Worm (Caenorhabditis elegans) whole organism, L4 larva: ENCODE results near the gene Y39A1A.10.

ENCODE experiments used
- D1046.2 ChIP-seq: fragments of 200-800 bp; sonication (Bioruptor generic); IDR thresholded peaks from 2 replicates; pipeline ENCODE4 v1.3.6; 2022; ENCODE audit warnings: missing genetic modification characterization, missing compliant biosample characterization
- F26F4.8 ChIP-seq: fragments of 200-800 bp; sonication (Bioruptor generic); conservative IDR thresholded peaks from 2 replicates; pipeline ENCODE4 v1.3.6; 2022; ENCODE audit warnings: missing genetic modification characterization, missing compliant biosample characterization
- F37D6.2 ChIP-seq: sonication (generic microtip); optimal IDR thresholded peaks from 2 replicates; lab custom pipeline; 2016; ENCODE audit warnings: mild to moderate bottlenecking, missing genetic modification characterization, missing compliant biosample characterization
- F44E2.7 ChIP-seq: fragments of 200-800 bp; sonication (Bioruptor generic); IDR thresholded peaks from 2 replicates; pipeline ENCODE4 v2.1.2; 2022; ENCODE audit warnings: missing genetic modification characterization, missing compliant biosample characterization
- R02D3.7 ChIP-seq: fragments of 150-350 bp; sonication (generic microtip); optimal IDR thresholded peaks from 3 replicates; lab custom pipeline; 2014; ENCODE audit warnings: missing biosample characterization, missing genetic modification characterization
- T26A8.4 ChIP-seq: fragments of 200-800 bp; sonication (Bioruptor generic); IDR thresholded peaks from 2 replicates; pipeline ENCODE4 v1.3.6; 2022; ENCODE audit warnings: missing genetic modification characterization, missing compliant biosample characterization
- Y48G9A.11 ChIP-seq: fragments of 200-800 bp; sonication (Bioruptor generic); IDR thresholded peaks from 2 replicates; pipeline ENCODE4 v1.3.6; 2022; ENCODE audit warnings: missing genetic modification reagents, missing genetic modification characterization, missing compliant biosample characterization
- ZK546.5 ChIP-seq, 2 experiments: sonication (generic microtip); optimal IDR thresholded peaks; 2 replicates each; lab custom pipeline; 2017; ENCODE audit warnings: missing biosample characterization in 2 of 2, missing genetic modification characterization in 2 of 2
- attf-4 ChIP-seq: sonication (generic microtip); optimal IDR thresholded peaks from 3 replicates; lab custom pipeline; 2017; ENCODE audit warnings: missing biosample characterization, missing genetic modification characterization
- ceh-28 ChIP-seq: fragments of 150-350 bp; optimal IDR thresholded peaks from 2 replicates; lab custom pipeline; 2014; ENCODE audit warnings: missing biosample characterization, missing genetic modification reagents, missing genetic modification characterization
- ceh-32 ChIP-seq: sonication (generic microtip); optimal IDR thresholded peaks from 2 replicates; lab custom pipeline; 2016; ENCODE audit warnings: mild to moderate bottlenecking, missing genetic modification characterization, missing compliant biosample characterization; ENCODE audit not compliant: poor library complexity
- cey-2 ChIP-seq: sonication (generic microtip); optimal IDR thresholded peaks from 3 replicates; lab custom pipeline; 2017; ENCODE audit warnings: missing genetic modification characterization, mild to moderate bottlenecking, missing compliant biosample characterization, antibody characterized with exemption, borderline replicate concordance; ENCODE audit not compliant: insufficient read depth
- daf-8 ChIP-seq: fragments of 200-800 bp; sonication (Bioruptor generic); IDR thresholded peaks from 2 replicates; pipeline ENCODE4 v1.3.6; 2022; ENCODE audit warnings: missing genetic modification characterization, missing compliant biosample characterization
- dmd-6 ChIP-seq: fragments of 200-800 bp; sonication (Bioruptor generic); IDR thresholded peaks from 2 replicates; pipeline ENCODE4 v1.3.6; 2022; ENCODE audit warnings: missing genetic modification reagents, missing genetic modification characterization, missing compliant biosample characterization
- dmd-8 ChIP-seq: fragments of 200-800 bp; sonication (Bioruptor generic); IDR thresholded peaks from 2 replicates; pipeline ENCODE4 v1.3.6; 2022; ENCODE audit warnings: missing genetic modification characterization, missing compliant biosample characterization
- dmd-9 ChIP-seq: fragments of 200-800 bp; sonication (Bioruptor generic); IDR thresholded peaks from 2 replicates; pipeline ENCODE4 v1.3.6; 2022; ENCODE audit warnings: missing genetic modification reagents, missing genetic modification characterization, missing compliant biosample characterization
- dpl-1 ChIP-seq: fragments of 150-350 bp; optimal IDR thresholded peaks from 2 replicates; lab custom pipeline; 2014; ENCODE audit warnings: missing biosample characterization, missing genetic modification reagents, missing genetic modification characterization
- duxl-1 ChIP-seq: sonication (generic microtip); optimal IDR thresholded peaks from 2 replicates; lab custom pipeline; 2016; ENCODE audit warnings: mild to moderate bottlenecking, missing genetic modification characterization, moderate library complexity, missing compliant biosample characterization; ENCODE audit not compliant: poor library complexity
- dve-1 ChIP-seq: sonication (generic microtip); optimal IDR thresholded peaks from 2 replicates; lab custom pipeline; 2017; ENCODE audit warnings: antibody characterized with exemption, mild to moderate bottlenecking, missing genetic modification characterization, missing compliant biosample characterization; ENCODE audit not compliant: insufficient read depth
- fkh-10 ChIP-seq: fragments of 150-350 bp; optimal IDR thresholded peaks from 2 replicates; lab custom pipeline; 2014; ENCODE audit warnings: missing biosample characterization, missing genetic modification reagents, missing genetic modification characterization
- gei-8 ChIP-seq: fragments of 200-800 bp; sonication (Bioruptor generic); optimal IDR thresholded peaks from 2 replicates; lab custom pipeline; 2018; ENCODE audit warnings: mild to moderate bottlenecking, missing genetic modification characterization, missing compliant biosample characterization
- hlh-11 ChIP-seq: fragments of 200-800 bp; sonication (Bioruptor generic); optimal IDR thresholded peaks from 2 replicates; lab custom pipeline; 2018; ENCODE audit warnings: mild to moderate bottlenecking, missing genetic modification characterization, missing compliant biosample characterization
- hlh-30 ChIP-seq: sonication (generic microtip); optimal IDR thresholded peaks from 2 replicates; lab custom pipeline; 2017; ENCODE audit warnings: antibody characterized with exemption, mild to moderate bottlenecking, missing genetic modification characterization, missing compliant biosample characterization; ENCODE audit not compliant: insufficient read depth
- jun-1 ChIP-seq: fragments of 150-350 bp; optimal IDR thresholded peaks from 2 replicates; lab custom pipeline; 2014; ENCODE audit warnings: missing biosample characterization, missing genetic modification reagents, missing genetic modification characterization
- lin-13 ChIP-seq: fragments of 150-350 bp; optimal IDR thresholded peaks from 2 replicates; lab custom pipeline; 2014; ENCODE audit warnings: missing biosample characterization, missing genetic modification reagents, missing genetic modification characterization
- lin-29 ChIP-seq: fragments of 200-800 bp; sonication (Bioruptor generic); IDR thresholded peaks from 2 replicates; pipeline ENCODE4 v1.3.6; 2022; ENCODE audit warnings: missing genetic modification reagents, missing genetic modification characterization, missing compliant biosample characterization
- lin-38 ChIP-seq: fragments of 200-800 bp; sonication (Bioruptor generic); IDR thresholded peaks from 2 replicates; pipeline ENCODE4 v1.3.6; 2022; ENCODE audit warnings: missing genetic modification reagents, missing genetic modification characterization, missing compliant biosample characterization
- lir-3 ChIP-seq: sonication (generic microtip); optimal IDR thresholded peaks from 2 replicates; lab custom pipeline; 2016; ENCODE audit warnings: mild to moderate bottlenecking, missing genetic modification characterization, missing compliant biosample characterization
- lsy-2 ChIP-seq, 2 experiments: fragments of 150-350 bp in 1 of 2; sonication (generic microtip) in 1 of 2; optimal IDR thresholded peaks; 2 replicates each; lab custom pipeline; 2014 to 2017; ENCODE audit warnings: missing biosample characterization in 2 of 2, missing genetic modification characterization in 2 of 2
- mdt-29 ChIP-seq: fragments of 200-800 bp; sonication (Bioruptor generic); IDR thresholded peaks from 2 replicates; pipeline ENCODE4 v1.3.6; 2022; ENCODE audit warnings: missing genetic modification reagents, missing genetic modification characterization, missing compliant biosample characterization
- mep-1 ChIP-seq: fragments of 150-350 bp; sonication (generic microtip); optimal IDR thresholded peaks from 3 replicates; lab custom pipeline; 2014; ENCODE audit warnings: missing biosample characterization, missing genetic modification characterization
- nhr-102 ChIP-seq: sonication (generic microtip); optimal IDR thresholded peaks from 2 replicates; lab custom pipeline; 2016; ENCODE audit warnings: mild to moderate bottlenecking, missing genetic modification characterization, moderate library complexity, missing compliant biosample characterization
- nhr-111 ChIP-seq: fragments of 200-800 bp; sonication (Bioruptor generic); optimal IDR thresholded peaks from 2 replicates; lab custom pipeline; 2018; ENCODE audit warnings: mild to moderate bottlenecking, missing genetic modification characterization, missing compliant biosample characterization
- nhr-25 ChIP-seq: sonication (generic microtip); optimal IDR thresholded peaks from 2 replicates; lab custom pipeline; 2017; ENCODE audit warnings: missing genetic modification characterization, mild to moderate bottlenecking, missing compliant biosample characterization, antibody characterized with exemption, moderate library complexity, borderline replicate concordance; ENCODE audit not compliant: insufficient read depth
- nhr-28 ChIP-seq: fragments of 150-350 bp; optimal IDR thresholded peaks from 2 replicates; lab custom pipeline; 2014; ENCODE audit warnings: missing biosample characterization, missing genetic modification characterization
- nhr-76 ChIP-seq: fragments of 150-350 bp; optimal IDR thresholded peaks from 2 replicates; lab custom pipeline; 2014; ENCODE audit warnings: missing biosample characterization, missing genetic modification characterization
- pha-4 ChIP-seq, 2 experiments: fragments of 150-350 bp in 1 of 2; fragments of 200-800 bp in 1 of 2; sonication (Bioruptor generic) in 1 of 2; IDR thresholded peaks in 1 of 2; optimal IDR thresholded peaks in 1 of 2; 2 replicates each; pipeline versions ENCODE4 v1.3.6 to Lab custom; 2014 to 2022; ENCODE audit warnings: missing genetic modification characterization in 2 of 2, missing genetic modification reagents in 2 of 2, missing biosample characterization in 1 of 2, missing compliant biosample characterization in 1 of 2
- pqm-1 ChIP-seq: sonication (generic microtip); optimal IDR thresholded peaks from 2 replicates; lab custom pipeline; 2017; ENCODE audit warnings: missing biosample characterization, missing genetic modification characterization
- saeg-2 ChIP-seq: fragments of 200-800 bp; sonication (Bioruptor generic); IDR thresholded peaks from 2 replicates; pipeline ENCODE4 v1.3.6; 2022; ENCODE audit warnings: missing genetic modification reagents, missing genetic modification characterization, missing compliant biosample characterization
- sdz-12 ChIP-seq: fragments of 200-800 bp; sonication (Bioruptor generic); optimal IDR thresholded peaks from 2 replicates; lab custom pipeline; 2018; ENCODE audit warnings: mild to moderate bottlenecking, missing genetic modification characterization, missing compliant biosample characterization
- set-16 ChIP-seq: fragments of 200-800 bp; sonication (Bioruptor generic); IDR thresholded peaks from 2 replicates; pipeline ENCODE4 v1.3.6; 2022; ENCODE audit warnings: missing genetic modification reagents, missing genetic modification characterization, missing compliant biosample characterization
- skn-1 ChIP-seq: fragments of 150-350 bp; optimal IDR thresholded peaks from 2 replicates; lab custom pipeline; 2014; ENCODE audit warnings: missing biosample characterization, missing genetic modification characterization
- snpc-1.2 ChIP-seq: fragments of 200-800 bp; sonication (Bioruptor generic); IDR thresholded peaks from 2 replicates; pipeline ENCODE4 v1.3.6; 2022; ENCODE audit warnings: missing genetic modification reagents, missing genetic modification characterization, missing compliant biosample characterization
- spr-1 ChIP-seq: sonication (generic microtip); optimal IDR thresholded peaks from 2 replicates; lab custom pipeline; 2016; ENCODE audit warnings: mild to moderate bottlenecking, missing genetic modification characterization, missing compliant biosample characterization
- spr-3 ChIP-seq: fragments of 200-800 bp; sonication (Bioruptor generic); optimal IDR thresholded peaks from 2 replicates; lab custom pipeline; 2018; ENCODE audit warnings: mild to moderate bottlenecking, missing genetic modification characterization, missing compliant biosample characterization
- tra-1 ChIP-seq: fragments of 200-800 bp; sonication (Bioruptor generic); IDR thresholded peaks from 2 replicates; pipeline ENCODE4 v1.3.6; 2022; ENCODE audit warnings: missing genetic modification reagents, missing genetic modification characterization, missing compliant biosample characterization
- unc-130 ChIP-seq: sonication (generic microtip); optimal IDR thresholded peaks from 2 replicates; lab custom pipeline; 2016; ENCODE audit warnings: missing genetic modification reagents, missing genetic modification characterization, missing compliant biosample characterization
- zfp-3 ChIP-seq: fragments of 200-800 bp; sonication (Bioruptor generic); conservative IDR thresholded peaks from 2 replicates; pipeline ENCODE4 v1.3.6; 2022; ENCODE audit warnings: missing genetic modification reagents, missing genetic modification characterization, missing compliant biosample characterization
- zip-11 ChIP-seq: fragments of 200-800 bp; sonication (Bioruptor generic); IDR thresholded peaks from 2 replicates; pipeline ENCODE4 v1.3.6; 2022; ENCODE audit warnings: missing genetic modification characterization, missing compliant biosample characterization

Gene Y39A1A.10

ce11 chrIII:10634034-10634433 is 1.5 kb downstream of the Y39A1A.10 start (continued):
- TF ChIP-seq spr-3 (GFP tag; lab: Kevin White, UChicago) (peak; percentile 76), saeg-2 (GFP tag; lab: Robert Waterston, UW) (peak; percentile 88), skn-1 (tag; lab: Kevin White, UChicago) (no peak), R02D3.7 (no peak), lin-38 (peak; percentile 70), nhr-76 (tag; lab: Kevin White, UChicago) (no peak), spr-1 (tag; lab: Kevin White, UChicago) (peak; percentile 80), dmd-6 (GFP tag; lab: Robert Waterston, UW) (peak; percentile 71), F37D6.2 (tag; lab: Kevin White, UChicago) (peak; percentile 81), zfp-3 (GFP tag; lab: Robert Waterston, UW) (no peak), fkh-10 (GFP tag; lab: Kevin White, UChicago) (peak; percentile 21), attf-4 (tag; lab: Kevin White, UChicago) (no peak), unc-130 (GFP tag; lab: Kevin White, UChicago) (no peak), lir-3 (tag; lab: Kevin White, UChicago) (no peak), jun-1 (tag; lab: Kevin White, UChicago) (no peak), set-16 (GFP tag; lab: Robert Waterston, UW) (peak; percentile 100), duxl-1 (tag; lab: Kevin White, UChicago) (peak; percentile 70), ceh-28 (tag; lab: Kevin White, UChicago) (peak; percentile 24), tra-1 (GFP tag; lab: Robert Waterston, UW) (peak; percentile 73), T26A8.4 (GFP tag; lab: Robert Waterston, UW) (peak; percentile 83), lsy-2 (tag; optimal IDR thresholded peaks at IDR 0.05; lab: Kevin White, UChicago) (peak; percentile 71 to 87), dpl-1 (peak; percentile 60), dve-1 (tag; lab: Kevin White, UChicago) (peak; percentile 93), nhr-25 (peak; percentile 81), snpc-1.2 (GFP tag; lab: Robert Waterston, UW) (peak; percentile 53; the same call in 1 of the 2 replicates), dmd-8 (0 out of 2 replicates have a peak, but pooled peaks have one; percentile 50), mep-1 (tag; lab: Kevin White, UChicago) (peak; percentile 94), lin-13 (GFP tag; lab: Kevin White, UChicago) (peak; percentile 77), F44E2.7 (GFP tag; lab: Robert Waterston, UW) (0 out of 2 replicates have a peak, but pooled peaks have one; percentile 27), Y48G9A.11 (GFP tag; lab: Robert Waterston, UW) (no peak), mdt-29 (GFP tag; lab: Robert Waterston, UW) (no peak), cey-2 (tag; lab: Kevin White, UChicago) (no peak), D1046.2 (GFP tag; lab: Robert Waterston, UW) (no peak), hlh-11 (tag; lab: Kevin White, UChicago) (peak; percentile 97), pqm-1 (tag; lab: Kevin White, UChicago) (no peak), nhr-111 (GFP tag; lab: Kevin White, UChicago) (no peak), nhr-102 (tag; lab: Kevin White, UChicago) (peak; percentile 84), gei-8 (GFP tag; lab: Kevin White, UChicago) (no peak), dmd-9 (GFP tag; lab: Robert Waterston, UW) (peak; percentile 41; the same call in 1 of the 2 replicates), ceh-32 (tag; lab: Kevin White, UChicago) (no peak), nhr-28 (tag; lab: Kevin White, UChicago) (peak; percentile 74), daf-8 (GFP tag; lab: Robert Waterston, UW) (no peak), hlh-30 (peak; percentile 84), zip-11 (0 out of 2 replicates have a peak, but pooled peaks have one; percentile 51), F26F4.8 (GFP tag; lab: Robert Waterston, UW) (no peak), pha-4 (GFP tag; IDR thresholded peaks at IDR 0.05; lab: Robert Waterston, UW) (peak; percentile 93), pha-4 (tag; optimal IDR thresholded peaks at IDR 0.05; lab: Kevin White, UChicago) (no peak), lin-29 (GFP tag; lab: Robert Waterston, UW) (peak; percentile 43; the same call in 1 of the 2 replicates), ZK546.5 (tag; optimal IDR thresholded peaks at IDR 0.05; lab: Kevin White, UChicago) (peak in 1 of 2 experiments; percentile 33), sdz-12 (GFP tag; lab: Kevin White, UChicago) (no peak)
